Fruit fly (Drosophila melanogaster): ENCODE results near the gene RanBP3.

RanBP3 gene

dm6 chr3R:23709508-23710208 is 43.0 kb downstream of the RanBP3 start, which contains the start of gene CG10301:
CG10301 (plus strand) TSS chr3R:23710158.
- no peak for TF ChIP-seq scrt (GFP tag; optimal IDR thresholded peaks at IDR 0.05)
- TF ChIP-seq lilli (GFP tag; optimal IDR thresholded peaks at IDR 0.05), result peak; percentile 39
- TF ChIP-seq exex (tag; optimal IDR thresholded peaks at IDR 0.05), result no peak
- no peak for TF ChIP-seq B-H2 (GFP tag; optimal IDR thresholded peaks at IDR 0.05)
- peak; percentile 4 for TF ChIP-seq fd64A (GFP tag; optimal IDR thresholded peaks at IDR 0.05)
- TF ChIP-seq trem (tag; optimal IDR thresholded peaks at IDR 0.05), result peak; percentile 49
- TF ChIP-seq bsh (GFP tag; optimal IDR thresholded peaks at IDR 0.05), result peak in 1 of 2 experiments; percentile 81
- TF ChIP-seq org-1 (GFP tag; optimal IDR thresholded peaks at IDR 0.05), result peak; percentile 35
- TF ChIP-seq CG17612 (GFP tag; IDR thresholded peaks at IDR 0.05), result no peak
- peak; percentile 41 for TF ChIP-seq CG15269 (tag; optimal IDR thresholded peaks at IDR 0.05)
- TF ChIP-seq Dbx (GFP tag; IDR thresholded peaks at IDR 0.05), result no peak
- TF ChIP-seq sug (tag; optimal IDR thresholded peaks at IDR 0.05), result no peak
- TF ChIP-seq sc (optimal IDR thresholded peaks at IDR 0.05), result no peak
- peak; percentile 50 for TF ChIP-seq sc (GFP tag; optimal IDR thresholded peaks at IDR 0.05)
- TF ChIP-seq CG10321 (GFP tag; IDR thresholded peaks at IDR 0.05), result no peak
- 0 out of 2 replicates have a peak, but pooled peaks have one; percentile 7 for TF ChIP-seq CG6272 (GFP tag; IDR thresholded peaks at IDR 0.05)
- peak; percentile 84 for TF ChIP-seq CG1603 (tag; optimal IDR thresholded peaks at IDR 0.05)
- peak; percentile 61 for TF ChIP-seq unpg (GFP tag; optimal IDR thresholded peaks at IDR 0.05)
- TF ChIP-seq zfh1 (GFP tag; IDR thresholded peaks at IDR 0.05), result peak; percentile 88
- TF ChIP-seq CG6254 (GFP tag; optimal IDR thresholded peaks at IDR 0.05), result peak; percentile 67
- TF ChIP-seq nerfin-1 (tag; optimal IDR thresholded peaks at IDR 0.05), result peak; percentile 45
- peak; percentile 21 to 34 for TF ChIP-seq Pdp1 (GFP tag; optimal IDR thresholded peaks at IDR 0.05)
- TF ChIP-seq vfl (GFP tag; optimal IDR thresholded peaks at IDR 0.05), result no peak
- peak; percentile 71 for TF ChIP-seq vvl (GFP tag; IDR thresholded peaks at IDR 0.05)
- peak; percentile 47 for TF ChIP-seq Hr3 (GFP tag; optimal IDR thresholded peaks at IDR 0.05)
- peak; percentile 31 for TF ChIP-seq sqz (GFP tag; optimal IDR thresholded peaks at IDR 0.05)
- no peak for TF ChIP-seq CG3163 (GFP tag; optimal IDR thresholded peaks at IDR 0.05)
- TF ChIP-seq rib (GFP tag; IDR thresholded peaks at IDR 0.05), result no peak
- TF ChIP-seq CTCF (GFP tag; optimal IDR thresholded peaks at IDR 0.05), result peak; percentile 13
- TF ChIP-seq H2.0 (GFP tag; IDR thresholded peaks at IDR 0.05), result peak; percentile 56; the same call in 1 of the 2 replicates
- TF ChIP-seq CG1647 (GFP tag; optimal IDR thresholded peaks at IDR 0.05), result peak; percentile 25
- TF ChIP-seq oc (tag; optimal IDR thresholded peaks at IDR 0.05), result peak; percentile 52
- no peak for TF ChIP-seq CG8478 (optimal IDR thresholded peaks at IDR 0.05)
- peak; percentile 19 for TF ChIP-seq CG33213 (GFP tag; optimal IDR thresholded peaks at IDR 0.05)
- TF ChIP-seq btn (GFP tag; optimal IDR thresholded peaks at IDR 0.05), result peak; percentile 36
- no peak for TF ChIP-seq CG42726 (GFP tag; IDR thresholded peaks at IDR 0.05; ENCODE audit: partially characterized antibody)
- TF ChIP-seq CG12236 (GFP tag; optimal IDR thresholded peaks at IDR 0.05), result peak; percentile 7
- peak; percentile 1 for TF ChIP-seq CG11723 (GFP tag; optimal IDR thresholded peaks at IDR 0.05)
- TF ChIP-seq Drgx (GFP tag; IDR thresholded peaks at IDR 0.05), result no peak
- TF ChIP-seq bcd (GFP tag; optimal IDR thresholded peaks at IDR 0.05), result peak; percentile 49
- TF ChIP-seq aop (GFP tag; IDR thresholded peaks at IDR 0.05), result 0 out of 2 replicates have a peak, but pooled peaks have one; percentile 38
- peak; percentile 21 for TF ChIP-seq Ets97D (GFP tag; optimal IDR thresholded peaks at IDR 0.05)
- TF ChIP-seq CG4404 (GFP tag; IDR thresholded peaks at IDR 0.05), result peak; percentile 84
- peak; percentile 70 for TF ChIP-seq Sox102F (GFP tag; optimal IDR thresholded peaks at IDR 0.05)
- peak; percentile 48 for TF ChIP-seq peb (GFP tag; IDR thresholded peaks at IDR 0.05)
- peak; percentile 59 for TF ChIP-seq CG6689 (GFP tag; IDR thresholded peaks at IDR 0.05)
- no peak for TF ChIP-seq CG2129 (GFP tag; IDR thresholded peaks at IDR 0.05; ENCODE audit: partially characterized antibody)
- peak; percentile 13 for TF ChIP-seq NfI (GFP tag; optimal IDR thresholded peaks at IDR 0.05)
- TF ChIP-seq CoRest (tag; optimal IDR thresholded peaks at IDR 0.05), result peak; percentile 61
- TF ChIP-seq bowl (GFP tag; IDR thresholded peaks at IDR 0.05), result no peak
- TF ChIP-seq CG1529 (GFP tag; optimal IDR thresholded peaks at IDR 0.05), result peak; percentile 58
